Worm (Caenorhabditis elegans) whole organism, late embryonic: ENCODE data around the gene dyn-1.

ENCODE experiments used
- ama-1 ChIP-seq: fragments of 150-350 bp; optimal IDR thresholded peaks from 2 replicates; lab custom pipeline; 2014
- ceh-45 ChIP-seq: fragments of 200-800 bp; sonication (Bioruptor generic); IDR thresholded peaks from 2 replicates; pipeline ENCODE4 v1.3.6; 2022; ENCODE audit warnings: missing genetic modification reagents, missing genetic modification characterization, missing compliant biosample characterization
- fkh-10 ChIP-seq: fragments of 150-350 bp; optimal IDR thresholded peaks from 2 replicates; lab custom pipeline; 2014; ENCODE audit warnings: missing biosample characterization, missing genetic modification reagents, missing genetic modification characterization
- pat-9 ChIP-seq: fragments of 200-800 bp; sonication (Bioruptor generic); optimal IDR thresholded peaks from 2 replicates; lab custom pipeline; 2018; ENCODE audit warnings: mild to moderate bottlenecking, missing genetic modification characterization, moderate library complexity, missing compliant biosample characterization
- pha-4 ChIP-seq: fragments of 150-350 bp; optimal IDR thresholded peaks from 2 replicates; lab custom pipeline; 2018; ENCODE audit warnings: missing biosample characterization, missing genetic modification reagents, missing genetic modification characterization
- pqm-1 ChIP-seq: sonication (generic microtip); optimal IDR thresholded peaks from 2 replicates; lab custom pipeline; 2016; ENCODE audit warnings: missing genetic modification characterization, missing compliant biosample characterization
- tbx-2 ChIP-seq: sonication (generic microtip); optimal IDR thresholded peaks from 2 replicates; lab custom pipeline; 2016; ENCODE audit warnings: missing genetic modification characterization, missing compliant biosample characterization
- unc-86 ChIP-seq: sonication (generic microtip); optimal IDR thresholded peaks from 2 replicates; lab custom pipeline; 2016; ENCODE audit warnings: missing genetic modification characterization, missing compliant biosample characterization

ce11 chrX:15619273-15619672 lies 50.6 kb downstream of the dyn-1 start:
- no peak for TF ChIP-seq tbx-2 (tag; lab: Kevin White, UChicago)
- no peak for TF ChIP-seq pha-4
- TF ChIP-seq pat-9 = no peak
- no peak for TF ChIP-seq ama-1 (lab: Kevin White, UChicago)
- no peak for TF ChIP-seq pqm-1 (tag; lab: Kevin White, UChicago)
- TF ChIP-seq unc-86 (tag; lab: Kevin White, UChicago) = no peak
- no peak for TF ChIP-seq fkh-10 (GFP tag; lab: Kevin White, UChicago)
- TF ChIP-seq ceh-45 (GFP tag; lab: Robert Waterston, UW) = no peak
